Fruit fly (Drosophila melanogaster) whole organism, embryonic: ENCODE results near the gene CG31551.

Experiments
- CG10543 ChIP-seq: fragments of 200-800 bp; sonication (Bioruptor generic); optimal IDR thresholded peaks from 3 replicates; lab custom pipeline; 2017; ENCODE audit warnings: missing biosample characterization, mild to moderate bottlenecking, missing genetic modification characterization, moderate library complexity
- CG12769 ChIP-seq: fragments of 200-800 bp; sonication (Bioruptor generic); optimal IDR thresholded peaks from 2 replicates; lab custom pipeline; 2019; ENCODE audit warnings: missing biosample characterization, mild to moderate bottlenecking, missing genetic modification characterization, moderate library complexity
- CG13296 ChIP-seq: fragments of 200-800 bp; sonication (Bioruptor generic); optimal IDR thresholded peaks from 3 replicates; lab custom pipeline; 2018; ENCODE audit warnings: missing biosample characterization, mild to moderate bottlenecking, missing genetic modification characterization
- CG14014 ChIP-seq: fragments of 200-800 bp; sonication (Bioruptor generic); IDR thresholded peaks from 2 replicates; pipeline ENCODE4 v1.3.6; 2022; ENCODE audit warnings: missing biosample characterization, missing genetic modification characterization
- CG1603 ChIP-seq: fragments of 200-800 bp; sonication (Bioruptor generic); optimal IDR thresholded peaks from 2 replicates; lab custom pipeline; 2019; ENCODE audit warnings: missing biosample characterization, mild to moderate bottlenecking, missing genetic modification characterization, moderate library complexity
- CG16863 ChIP-seq: fragments of 200-800 bp; sonication (Bioruptor generic); optimal IDR thresholded peaks from 3 replicates; lab custom pipeline; 2016; ENCODE audit warnings: missing biosample characterization, missing genetic modification characterization
- CG17359 ChIP-seq: fragments of 200-800 bp; sonication (Bioruptor generic); optimal IDR thresholded peaks from 3 replicates; lab custom pipeline; 2018; ENCODE audit warnings: missing biosample characterization, mild to moderate bottlenecking, missing genetic modification characterization, moderate library complexity
- CG17912 ChIP-seq: fragments of 200-800 bp; sonication (Bioruptor generic); optimal IDR thresholded peaks from 2 replicates; lab custom pipeline; 2018; ENCODE audit warnings: missing biosample characterization, mild to moderate bottlenecking, missing genetic modification characterization
- CG30020 ChIP-seq: fragments of 200-800 bp; optimal IDR thresholded peaks from 2 replicates; lab custom pipeline; 2019; ENCODE audit warnings: missing biosample characterization, mild to moderate bottlenecking, missing genetic modification characterization, moderate library complexity
- CG31388 ChIP-seq: fragments of 200-800 bp; sonication (Bioruptor generic); optimal IDR thresholded peaks from 2 replicates; lab custom pipeline; 2016; ENCODE audit warnings: missing biosample characterization, missing genetic modification characterization
- CG3163 ChIP-seq: fragments of 200-800 bp; sonication (Bioruptor generic); optimal IDR thresholded peaks from 3 replicates; lab custom pipeline; 2016; ENCODE audit warnings: missing biosample characterization, missing genetic modification characterization
- CG34376 ChIP-seq: fragments of 200-800 bp; sonication (Bioruptor generic); optimal IDR thresholded peaks from 2 replicates; lab custom pipeline; 2018; ENCODE audit warnings: missing biosample characterization, mild to moderate bottlenecking, missing genetic modification characterization
- CG3847 ChIP-seq: fragments of 200-800 bp; sonication (Bioruptor generic); IDR thresholded peaks from 2 replicates; pipeline ENCODE4 v1.3.6; 2022; ENCODE audit warnings: missing biosample characterization, missing genetic modification characterization
- CG4282 ChIP-seq: fragments of 200-800 bp; sonication (Bioruptor generic); optimal IDR thresholded peaks from 2 replicates; lab custom pipeline; 2016; ENCODE audit warnings: missing biosample characterization, missing genetic modification characterization
- CG4328 ChIP-seq: fragments of 200-800 bp; sonication (Bioruptor generic); optimal IDR thresholded peaks from 3 replicates; lab custom pipeline; 2017; ENCODE audit warnings: missing biosample characterization, missing genetic modification reagents, missing genetic modification characterization
- CG4424 ChIP-seq: fragments of 200-800 bp; sonication (Bioruptor generic); optimal IDR thresholded peaks from 3 replicates; lab custom pipeline; 2016; ENCODE audit warnings: missing biosample characterization, missing genetic modification characterization
- CG6254 ChIP-seq: fragments of 200-800 bp; sonication (Bioruptor generic); optimal IDR thresholded peaks from 3 replicates; lab custom pipeline; 2017; ENCODE audit warnings: mild to moderate bottlenecking, missing biosample characterization, missing genetic modification reagents, missing genetic modification characterization
- CG6854 ChIP-seq: fragments of 200-800 bp; sonication (Bioruptor generic); optimal IDR thresholded peaks from 3 replicates; lab custom pipeline; 2017; ENCODE audit warnings: missing biosample characterization, mild to moderate bottlenecking, missing genetic modification characterization
- CG7963 ChIP-seq: fragments of 200-800 bp; sonication (Bioruptor generic); IDR thresholded peaks from 3 replicates; pipeline ENCODE4 v1.3.6; 2022; ENCODE audit warnings: missing biosample characterization, missing genetic modification characterization; ENCODE audit not compliant: partially characterized antibody
- CG7987 ChIP-seq: fragments of 200-800 bp; sonication (Bioruptor generic); optimal IDR thresholded peaks from 2 replicates; lab custom pipeline; 2018; ENCODE audit warnings: missing biosample characterization, mild to moderate bottlenecking, missing genetic modification characterization, moderate library complexity
- CG8359 ChIP-seq: fragments of 200-800 bp; sonication (Bioruptor generic); optimal IDR thresholded peaks from 2 replicates; lab custom pipeline; 2017; ENCODE audit warnings: missing biosample characterization, mild to moderate bottlenecking, missing genetic modification characterization, borderline replicate concordance
- Deaf1 ChIP-seq: fragments of 200-800 bp; optimal IDR thresholded peaks from 3 replicates; lab custom pipeline; 2019; ENCODE audit warnings: missing biosample characterization, mild to moderate bottlenecking, missing genetic modification characterization, moderate library complexity
- Dip2 ChIP-seq: fragments of 200-800 bp; sonication (Bioruptor generic); IDR thresholded peaks from 2 replicates; pipeline ENCODE4 v1.3.6; 2022; ENCODE audit warnings: missing biosample characterization, missing genetic modification characterization
- Doc2 ChIP-seq: fragments of 200-800 bp; sonication (Bioruptor generic); IDR thresholded peaks from 2 replicates; pipeline ENCODE4 v1.3.6; 2022; ENCODE audit warnings: missing biosample characterization, missing genetic modification characterization
- H15 ChIP-seq: fragments of 200-800 bp; sonication (Bioruptor generic); IDR thresholded peaks from 3 replicates; pipeline ENCODE4 v1.3.6; 2022; ENCODE audit warnings: missing biosample characterization, missing genetic modification characterization
- HmgZ ChIP-seq: fragments of 200-800 bp; sonication (Bioruptor generic); optimal IDR thresholded peaks from 2 replicates; lab custom pipeline; 2018; ENCODE audit warnings: missing biosample characterization, mild to moderate bottlenecking, missing genetic modification characterization
- Hr39 ChIP-seq: fragments of >200 bp; optimal IDR thresholded peaks from 2 replicates; lab custom pipeline; 2017
- Hr51 ChIP-seq, 2 experiments: fragments of 200-800 bp; sonication (Bioruptor generic); optimal IDR thresholded peaks; 2 replicates in 1 of 2; 3 replicates in 1 of 2; lab custom pipeline; 2016 to 2018; ENCODE audit warnings: missing biosample characterization in 2 of 2, missing genetic modification characterization in 2 of 2, mild to moderate bottlenecking in 1 of 2, moderate library complexity in 1 of 2
- Lhr ChIP-seq: fragments of 200-800 bp; sonication (Bioruptor generic); optimal IDR thresholded peaks from 3 replicates; lab custom pipeline; 2017; ENCODE audit warnings: mild to moderate bottlenecking, missing biosample characterization, missing genetic modification reagents, missing genetic modification characterization
- Med ChIP-seq: fragments of 200-800 bp; sonication (Bioruptor generic); peaks from one replicate; lab custom pipeline; 2016; ENCODE audit warnings: missing biosample characterization, missing genetic modification characterization, mild to moderate bottlenecking, inconsistent platforms, moderate library complexity
- Oaz ChIP-seq: fragments of 200-800 bp; sonication (Bioruptor generic); IDR thresholded peaks from 2 replicates; pipeline ENCODE4 v1.3.6; 2022; ENCODE audit warnings: missing biosample characterization, missing genetic modification characterization
- Sry-δ ChIP-seq: fragments of 200-800 bp; sonication (Bioruptor generic); optimal IDR thresholded peaks from 2 replicates; lab custom pipeline; 2016; ENCODE audit warnings: missing biosample characterization, missing genetic modification characterization
- btn ChIP-seq: fragments of 200-800 bp; sonication (Bioruptor generic); optimal IDR thresholded peaks from 2 replicates; lab custom pipeline; 2016; ENCODE audit warnings: missing biosample characterization, missing genetic modification characterization
- da ChIP-seq: fragments of 200-800 bp; sonication (Bioruptor generic); optimal IDR thresholded peaks from 2 replicates; lab custom pipeline; 2016; ENCODE audit warnings: missing biosample characterization, missing genetic modification characterization
- dm ChIP-seq: fragments of 200-800 bp; sonication (Bioruptor generic); optimal IDR thresholded peaks from 3 replicates; lab custom pipeline; 2016; ENCODE audit warnings: missing biosample characterization, missing genetic modification characterization
- gfzf ChIP-seq: fragments of 200-800 bp; sonication (Bioruptor generic); optimal IDR thresholded peaks from 2 replicates; lab custom pipeline; 2016; ENCODE audit warnings: missing biosample characterization, mild to moderate bottlenecking, missing genetic modification characterization, moderate library complexity
- hbn ChIP-seq: fragments of 200-800 bp; sonication (Bioruptor generic); IDR thresholded peaks from 2 replicates; pipeline ENCODE4 v1.3.6; 2022; ENCODE audit warnings: missing biosample characterization, missing genetic modification characterization; ENCODE audit not compliant: partially characterized antibody
- hkb ChIP-seq, 2 experiments: fragments of 200-800 bp in 1 of 2; fragments of >200 bp in 1 of 2; sonication (Bioruptor generic) in 1 of 2; IDR thresholded peaks in 1 of 2; optimal IDR thresholded peaks in 1 of 2; 2 replicates each; pipeline versions ENCODE4 v1.3.6 to Lab custom; 2017 to 2022; ENCODE audit warnings: missing biosample characterization in 1 of 2, missing genetic modification characterization in 1 of 2
- kni ChIP-seq: fragments of 200-800 bp; sonication (Bioruptor generic); optimal IDR thresholded peaks from 3 replicates; lab custom pipeline; 2017; ENCODE audit warnings: mild to moderate bottlenecking, missing biosample characterization, missing genetic modification reagents, missing genetic modification characterization
- lab ChIP-seq: fragments of 200-800 bp; sonication (Bioruptor generic); optimal IDR thresholded peaks from 3 replicates; lab custom pipeline; 2017; ENCODE audit warnings: missing biosample characterization, missing genetic modification characterization, mild to moderate bottlenecking, moderate library complexity, missing genetic modification reagents
- onecut ChIP-seq: fragments of 200-800 bp; sonication (Bioruptor generic); IDR thresholded peaks from 2 replicates; pipeline ENCODE4 v1.3.6; 2022; ENCODE audit warnings: missing biosample characterization, missing genetic modification characterization
- pb ChIP-seq: fragments of 200-800 bp; sonication (Bioruptor generic); optimal IDR thresholded peaks from 3 replicates; lab custom pipeline; 2016; ENCODE audit warnings: missing biosample characterization, missing genetic modification characterization
- pfk ChIP-seq: fragments of 200-800 bp; sonication (Bioruptor generic); optimal IDR thresholded peaks from 2 replicates; lab custom pipeline; 2018; ENCODE audit warnings: missing biosample characterization, mild to moderate bottlenecking, missing genetic modification characterization, moderate library complexity
- rib ChIP-seq: fragments of 200-800 bp; sonication (Bioruptor generic); IDR thresholded peaks from 2 replicates; pipeline ENCODE4 v1.3.6; 2022; ENCODE audit warnings: missing biosample characterization, missing genetic modification characterization
- sens ChIP-seq: fragments of 200-800 bp; sonication (Bioruptor generic); peaks from one replicate; lab custom pipeline; 2016; ENCODE audit warnings: missing biosample characterization, missing genetic modification characterization
- sob ChIP-seq: fragments of 200-800 bp; sonication (Bioruptor generic); IDR thresholded peaks from 2 replicates; pipeline ENCODE4 v1.3.6; 2022; ENCODE audit warnings: missing biosample characterization, missing genetic modification characterization
- sug ChIP-seq: fragments of 200-800 bp; optimal IDR thresholded peaks from 2 replicates; lab custom pipeline; 2019; ENCODE audit warnings: missing biosample characterization, mild to moderate bottlenecking, missing genetic modification characterization, moderate library complexity
- vvl ChIP-seq: fragments of 200-800 bp; sonication (Bioruptor generic); IDR thresholded peaks from 2 replicates; pipeline ENCODE4 v1.3.6; 2022; ENCODE audit warnings: missing biosample characterization, missing genetic modification characterization
- wek ChIP-seq: fragments of 200-800 bp; sonication (Bioruptor generic); optimal IDR thresholded peaks from 3 replicates; lab custom pipeline; 2018; ENCODE audit warnings: missing biosample characterization, mild to moderate bottlenecking, missing genetic modification characterization, moderate library complexity

The CG31551 gene

dm6 chr3R:5599521-5600360 is 27.9 kb upstream of the CG31551 start (continued):
- TF ChIP-seq CG6854 (no peak), btn (GFP tag; lab: Kevin White, UChicago) (no peak), CG3847 (GFP tag; lab: Robert Waterston, UW) (no peak), CG17359 (tag; lab: Kevin White, UChicago) (peak; percentile 9), Dip2 (GFP tag; lab: Robert Waterston, UW) (no peak), rib (no peak), CG10543 (no peak), CG14014 (no peak), CG1603 (peak; percentile 22), sens (peak; percentile 35), lab (GFP tag; lab: Kevin White, UChicago) (no peak), gfzf (GFP tag; lab: Kevin White, UChicago) (peak; percentile 58), vvl (GFP tag; lab: Robert Waterston, UW) (no peak), HmgZ (tag; lab: Kevin White, UChicago) (peak; percentile 13), Hr39 (no peak), Doc2 (GFP tag; lab: Robert Waterston, UW) (no peak), CG8359 (GFP tag; lab: Kevin White, UChicago) (no peak), CG3163 (GFP tag; lab: Kevin White, UChicago) (peak; percentile 13), CG4282 (GFP tag; lab: Kevin White, UChicago) (peak; percentile 43), Lhr (no peak), dm (GFP tag; lab: Kevin White, UChicago) (peak; percentile 98), CG30020 (tag; lab: Kevin White, UChicago) (peak; percentile 13), CG4424 (GFP tag; lab: Kevin White, UChicago) (no peak), CG31388 (GFP tag; lab: Kevin White, UChicago) (no peak), sob (no peak), kni (GFP tag; lab: Kevin White, UChicago) (no peak), CG17912 (GFP tag; lab: Kevin White, UChicago) (peak; percentile 61), pfk (peak; percentile 3), Oaz (GFP tag; lab: Robert Waterston, UW) (no peak), hbn (GFP tag; lab: Robert Waterston, UW) (no peak), Deaf1 (tag; lab: Kevin White, UChicago) (no peak), Med (GFP tag; lab: Kevin White, UChicago) (peak; percentile 70), hkb (optimal IDR thresholded peaks at IDR 0.05; lab: Kevin White, UChicago) (no peak), hkb (GFP tag; IDR thresholded peaks at IDR 0.05; lab: Robert Waterston, UW) (no peak), Hr51 (GFP tag; optimal IDR thresholded peaks at IDR 0.05; lab: Kevin White, UChicago) (no peak), CG12769 (tag; lab: Kevin White, UChicago) (peak; percentile 24), CG34376 (GFP tag; lab: Kevin White, UChicago) (no peak)

dm6 chr3R:5600361-5601043 is 27.1 kb upstream of the CG31551 start:
- no peak for TF ChIP-seq Sry-δ (GFP tag; lab: Kevin White, UChicago)
- peak; percentile 58 for TF ChIP-seq wek (GFP tag; lab: Kevin White, UChicago)
- no peak for TF ChIP-seq H15 (GFP tag; lab: Robert Waterston, UW)
- no peak for TF ChIP-seq da (GFP tag; lab: Kevin White, UChicago)
- TF ChIP-seq Deaf1 (tag; lab: Kevin White, UChicago): peak; percentile 100
- TF ChIP-seq CG7963: no peak
- TF ChIP-seq pb (GFP tag; lab: Kevin White, UChicago): peak; percentile 5
- peak; percentile 70 for TF ChIP-seq sug (tag; lab: Kevin White, UChicago)
- peak; percentile 37 for TF ChIP-seq CG6254 (GFP tag; lab: Kevin White, UChicago)
- TF ChIP-seq onecut (GFP tag; lab: Robert Waterston, UW): peak; percentile 16; the same call in 1 of the 2 replicates
- peak; percentile 60 for TF ChIP-seq CG7987
- no peak for TF ChIP-seq CG16863 (GFP tag; lab: Kevin White, UChicago)
- peak; percentile 2 for TF ChIP-seq CG4328
- peak; percentile 33 for TF ChIP-seq CG13296 (GFP tag; lab: Kevin White, UChicago)
